Worm (Caenorhabditis elegans) whole organism, early embryonic: Measurements from ENCODE around the gene F55C9.15.

Experiments used
- B0310.2 ChIP-seq: sonication (generic microtip); optimal IDR thresholded peaks from 2 replicates; lab custom pipeline; 2016; ENCODE audit warnings: mild to moderate bottlenecking, missing genetic modification characterization, missing compliant biosample characterization
- F13C5.2 ChIP-seq: sonication (generic microtip); optimal IDR thresholded peaks from 2 replicates; lab custom pipeline; 2017; ENCODE audit warnings: mild to moderate bottlenecking, missing genetic modification characterization, inconsistent platforms, missing compliant biosample characterization
- aly-1 ChIP-seq: sonication (generic microtip); optimal IDR thresholded peaks from 2 replicates; lab custom pipeline; 2016; ENCODE audit warnings: missing genetic modification characterization, missing compliant biosample characterization
- ama-1 ChIP-seq: fragments of 150-350 bp; optimal IDR thresholded peaks from 2 replicates; lab custom pipeline; 2014
- ceh-13 ChIP-seq: fragments of 200-800 bp; sonication (Bioruptor generic); optimal IDR thresholded peaks from 2 replicates; lab custom pipeline; 2018; ENCODE audit warnings: mild to moderate bottlenecking, missing genetic modification characterization, missing compliant biosample characterization
- ceh-36 ChIP-seq: sonication (generic microtip); optimal IDR thresholded peaks from 2 replicates; lab custom pipeline; 2016; ENCODE audit warnings: missing genetic modification characterization, inconsistent platforms, missing compliant biosample characterization
- ets-7 ChIP-seq: sonication (generic microtip); optimal IDR thresholded peaks from 2 replicates; lab custom pipeline; 2016; ENCODE audit warnings: missing genotype, missing genetic modification characterization, missing compliant biosample characterization
- flt-1 ChIP-seq: fragments of 200-800 bp; sonication (Bioruptor generic); IDR thresholded peaks from 2 replicates; pipeline ENCODE4 v1.3.6; 2022; ENCODE audit warnings: missing genetic modification characterization, missing compliant biosample characterization
- hmbx-1 ChIP-seq: sonication (generic microtip); optimal IDR thresholded peaks from 2 replicates; lab custom pipeline; 2016; ENCODE audit warnings: mild to moderate bottlenecking, missing genetic modification characterization, missing compliant biosample characterization
- hmg-4 ChIP-seq: fragments of 200-800 bp; sonication (Bioruptor generic); optimal IDR thresholded peaks from 2 replicates; lab custom pipeline; 2018; ENCODE audit warnings: mild to moderate bottlenecking, missing genetic modification characterization, missing compliant biosample characterization
- hnd-1 ChIP-seq: sonication (generic microtip); optimal IDR thresholded peaks from 2 replicates; lab custom pipeline; 2016; ENCODE audit warnings: missing genetic modification characterization, missing compliant biosample characterization
- pes-1 ChIP-seq: fragments of 200-800 bp; sonication (Bioruptor generic); IDR thresholded peaks from 2 replicates; pipeline ENCODE4 v1.3.6; 2022; ENCODE audit warnings: missing genetic modification reagents, missing genetic modification characterization, missing compliant biosample characterization
- scrt-1 ChIP-seq: fragments of 200-800 bp; sonication (Bioruptor generic); IDR thresholded peaks from 2 replicates; pipeline ENCODE4 v1.3.6; 2022; ENCODE audit warnings: missing genetic modification characterization, missing compliant biosample characterization
- sea-1 ChIP-seq: fragments of 200-800 bp; sonication (Bioruptor generic); conservative IDR thresholded peaks from 2 replicates; pipeline ENCODE4 v1.3.6; 2022; ENCODE audit warnings: missing genetic modification characterization, missing compliant biosample characterization
- tbx-11 ChIP-seq: fragments of 200-800 bp; sonication (Bioruptor generic); IDR thresholded peaks from 2 replicates; pipeline ENCODE4 v1.3.6; 2022; ENCODE audit warnings: missing genetic modification characterization, missing compliant biosample characterization
- tbx-37 ChIP-seq: fragments of 200-800 bp; sonication (Bioruptor generic); conservative IDR thresholded peaks from 2 replicates; pipeline ENCODE4 v1.3.6; 2022; ENCODE audit warnings: missing genetic modification reagents, missing genetic modification characterization, missing compliant biosample characterization
- tra-4 ChIP-seq: sonication (generic microtip); optimal IDR thresholded peaks from 2 replicates; lab custom pipeline; 2017; ENCODE audit warnings: missing genetic modification characterization, missing compliant biosample characterization

Gene F55C9.15

ce11 chrV:19309591-19309990 is 2.8 kb upstream of the F55C9.15 start, which contains the start of gene F55C9.11:
Gene F55C9.11 (minus strand): TSS chrV:19309691.
- TF ChIP-seq tbx-37 (GFP tag; lab: Robert Waterston, UW) (no peak), pes-1 (GFP tag; lab: Robert Waterston, UW) (no peak), ama-1 (lab: Kevin White, UChicago) (no peak)

- TF ChIP-seq pes-1 (GFP tag; lab: Robert Waterston, UW) (no peak), hmg-4 (GFP tag; lab: Kevin White, UChicago) (peak; percentile 19), tbx-11 (GFP tag; lab: Robert Waterston, UW) (no peak)
Measured at ce11 chrV:19308137-19308536, 1.3 kb upstream of the F55C9.15 start.

ce11 chrV:19303589-19304174 is 3.1 kb downstream of the F55C9.15 start, which contains the start of the genes fbxb-63 and fbxb-61:
Gene fbxb-63 (minus strand): TSS chrV:19303730.
Gene fbxb-61 (plus strand): TSS chrV:19304124.
- TF ChIP-seq hmbx-1 (tag; lab: Kevin White, UChicago) (no peak), sea-1 (GFP tag; lab: Robert Waterston, UW) (no peak), flt-1 (GFP tag; lab: Robert Waterston, UW) (no peak), tbx-37 (GFP tag; lab: Robert Waterston, UW) (no peak), pes-1 (GFP tag; lab: Robert Waterston, UW) (no peak), F13C5.2 (tag; lab: Kevin White, UChicago) (no peak), ama-1 (lab: Kevin White, UChicago) (no peak), hnd-1 (tag; lab: Kevin White, UChicago) (no peak), ets-7 (tag; lab: Kevin White, UChicago) (no peak), tra-4 (no peak)

- TF ChIP-seq pes-1 (GFP tag; lab: Robert Waterston, UW) = no peak
- TF ChIP-seq tbx-37 (GFP tag; lab: Robert Waterston, UW) = no peak
Measured at ce11 chrV:19301934-19302333, 4.9 kb downstream of the F55C9.15 start, which contains the start of gene fbxb-62. Gene fbxb-62 (minus strand): TSS chrV:19302034.

ce11 chrV:19299262-19299661 is 7.5 kb downstream of the F55C9.15 start, which contains the start of gene F55C9.14:
Gene F55C9.14 (plus strand): TSS chrV:19299562.
- no peak for TF ChIP-seq tbx-11 (GFP tag; lab: Robert Waterston, UW)
- TF ChIP-seq ceh-36 (tag; lab: Kevin White, UChicago) = no peak
- TF ChIP-seq pes-1 (GFP tag; lab: Robert Waterston, UW) = no peak
- no peak for TF ChIP-seq scrt-1 (GFP tag; lab: Robert Waterston, UW)
- no peak for TF ChIP-seq tra-4
- TF ChIP-seq hnd-1 (tag; lab: Kevin White, UChicago) = no peak
- no peak for TF ChIP-seq ceh-13 (GFP tag; lab: Kevin White, UChicago)

- TF ChIP-seq F13C5.2 (tag; lab: Kevin White, UChicago) (no peak), tbx-11 (GFP tag; lab: Robert Waterston, UW) (no peak), tra-4 (no peak), ceh-13 (GFP tag; lab: Kevin White, UChicago) (no peak), pes-1 (GFP tag; lab: Robert Waterston, UW) (no peak), hmbx-1 (tag; lab: Kevin White, UChicago) (no peak)
Measured at ce11 chrV:19297510-19297909, 9.3 kb downstream of the F55C9.15 start, which contains the start of gene fbxb-60. Gene fbxb-60 (plus strand): TSS chrV:19297810.

ce11 chrV:19296723-19297122 is 10.1 kb downstream of the F55C9.15 start, which contains the start of gene F55C9.6:
Gene F55C9.6 (minus strand): TSS chrV:19296823.
- TF ChIP-seq tbx-11 (GFP tag; lab: Robert Waterston, UW) (no peak), tra-4 (no peak), scrt-1 (GFP tag; lab: Robert Waterston, UW) (no peak), F13C5.2 (tag; lab: Kevin White, UChicago) (no peak), hmbx-1 (tag; lab: Kevin White, UChicago) (no peak), tbx-37 (GFP tag; lab: Robert Waterston, UW) (no peak), B0310.2 (no peak), hnd-1 (tag; lab: Kevin White, UChicago) (no peak), pes-1 (GFP tag; lab: Robert Waterston, UW) (no peak), hmg-4 (GFP tag; lab: Kevin White, UChicago) (no peak), sea-1 (GFP tag; lab: Robert Waterston, UW) (no peak), ama-1 (lab: Kevin White, UChicago) (no peak), ceh-13 (GFP tag; lab: Kevin White, UChicago) (no peak), ets-7 (tag; lab: Kevin White, UChicago) (no peak), aly-1 (tag; lab: Kevin White, UChicago) (no peak)

- TF ChIP-seq ama-1 (lab: Kevin White, UChicago) = no peak
- no peak for TF ChIP-seq aly-1 (tag; lab: Kevin White, UChicago)
- no peak for TF ChIP-seq tbx-37 (GFP tag; lab: Robert Waterston, UW)
- no peak for TF ChIP-seq ceh-13 (GFP tag; lab: Kevin White, UChicago)
- no peak for TF ChIP-seq hmg-4 (GFP tag; lab: Kevin White, UChicago)
- no peak for TF ChIP-seq pes-1 (GFP tag; lab: Robert Waterston, UW)
- TF ChIP-seq ets-7 (tag; lab: Kevin White, UChicago) = no peak
- no peak for TF ChIP-seq ceh-36 (tag; lab: Kevin White, UChicago)
- no peak for TF ChIP-seq flt-1 (GFP tag; lab: Robert Waterston, UW)
- no peak for TF ChIP-seq F13C5.2 (tag; lab: Kevin White, UChicago)
- TF ChIP-seq sea-1 (GFP tag; lab: Robert Waterston, UW) = no peak
- no peak for TF ChIP-seq tbx-11 (GFP tag; lab: Robert Waterston, UW)
- TF ChIP-seq tra-4 = no peak
- no peak for TF ChIP-seq B0310.2
- no peak for TF ChIP-seq hnd-1 (tag; lab: Kevin White, UChicago)
- no peak for TF ChIP-seq hmbx-1 (tag; lab: Kevin White, UChicago)
- TF ChIP-seq scrt-1 (GFP tag; lab: Robert Waterston, UW) = no peak
Measured at ce11 chrV:19293025-19293424, 13.8 kb downstream of the F55C9.15 start, which contains the start of gene F55C9.5. Gene F55C9.5 (minus strand): TSS chrV:19293125.
